Worm (Caenorhabditis elegans) whole organism, late embryonic: ENCODE measurements around the gene mboa-6.

Experiments
- ceh-34 ChIP-seq: sonication (generic microtip); optimal IDR thresholded peaks from 2 replicates; lab custom pipeline; 2016; ENCODE audit warnings: mild to moderate bottlenecking, missing genetic modification characterization, missing compliant biosample characterization
- dve-1 ChIP-seq: sonication (generic microtip); optimal IDR thresholded peaks from 2 replicates; lab custom pipeline; 2017; ENCODE audit warnings: antibody characterized with exemption, mild to moderate bottlenecking, missing genetic modification characterization, missing compliant biosample characterization
- lim-6 ChIP-seq: sonication (generic microtip); optimal IDR thresholded peaks from 2 replicates; lab custom pipeline; 2016; ENCODE audit warnings: missing genetic modification characterization, missing compliant biosample characterization
- odd-2 ChIP-seq: sonication (generic microtip); optimal IDR thresholded peaks from 2 replicates; lab custom pipeline; 2017; ENCODE audit warnings: antibody characterized with exemption, mild to moderate bottlenecking, missing genetic modification characterization, missing compliant biosample characterization
- unc-42 ChIP-seq: sonication (generic microtip); optimal IDR thresholded peaks from 2 replicates; lab custom pipeline; 2016; ENCODE audit warnings: missing genotype, missing genetic modification characterization, missing compliant biosample characterization
- unc-86 ChIP-seq: sonication (generic microtip); optimal IDR thresholded peaks from 2 replicates; lab custom pipeline; 2016; ENCODE audit warnings: missing genetic modification characterization, missing compliant biosample characterization

DNA sequence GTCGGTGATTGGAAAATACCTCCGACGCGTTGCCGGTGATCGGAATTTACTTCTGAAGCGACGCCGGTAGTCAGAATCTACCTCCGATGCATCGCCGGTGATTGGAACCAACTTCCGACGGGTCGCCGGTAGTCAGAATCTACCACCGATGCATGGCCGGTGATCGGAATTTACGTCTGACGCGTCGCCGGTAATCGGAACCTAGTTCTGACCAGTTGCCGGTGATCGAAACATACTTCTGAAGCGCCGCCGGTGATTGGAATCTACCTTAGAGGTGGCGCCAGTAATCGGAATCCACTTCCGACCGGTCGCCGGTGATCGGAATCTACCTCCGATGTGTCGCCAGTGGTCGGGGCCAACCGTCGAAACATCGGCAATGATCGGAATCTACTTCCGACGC, 46.6 kb upstream of the mboa-6 start:
- TF ChIP-seq dve-1 (tag; lab: Kevin White, UChicago) (no peak), lim-6 (tag; lab: Kevin White, UChicago) (no peak), unc-86 (tag; lab: Kevin White, UChicago) (no peak), odd-2 (tag; lab: Kevin White, UChicago) (no peak), unc-42 (no peak), ceh-34 (no peak)
